Fruit fly (Drosophila melanogaster) whole organism, embryonic: ENCODE measurements around the gene CG15343.

ENCODE experiments used
- ATbp ChIP-seq: fragments of 200-800 bp; sonication (Bioruptor generic); optimal IDR thresholded peaks from 2 replicates; lab custom pipeline; 2017; ENCODE audit warnings: missing biosample characterization, mild to moderate bottlenecking, missing genetic modification characterization, missing genetic modification reagents
- Adf1 ChIP-seq: fragments of 200-800 bp; sonication (Bioruptor generic); IDR thresholded peaks from 2 replicates; pipeline ENCODE4 v1.3.6; 2022; ENCODE audit warnings: missing biosample characterization, missing genetic modification characterization
- Aef1 ChIP-seq: fragments of 200-800 bp; sonication (Bioruptor generic); IDR thresholded peaks from 3 replicates; pipeline ENCODE4 v1.3.6; 2022; ENCODE audit warnings: missing biosample characterization, missing genetic modification characterization
- Antp ChIP-seq: fragments of 200-800 bp; sonication (Bioruptor generic); optimal IDR thresholded peaks from 3 replicates; lab custom pipeline; 2016; ENCODE audit warnings: missing biosample characterization, missing genetic modification characterization
- CG10462 ChIP-seq: fragments of 200-800 bp; sonication (Bioruptor generic); optimal IDR thresholded peaks from 2 replicates; lab custom pipeline; 2016; ENCODE audit warnings: missing biosample characterization, missing genetic modification characterization
- CG13123 ChIP-seq: fragments of 200-800 bp; sonication (Bioruptor generic); optimal IDR thresholded peaks from 2 replicates; lab custom pipeline; 2016; ENCODE audit warnings: missing biosample characterization, missing genetic modification characterization
- CG14667 ChIP-seq: fragments of 200-800 bp; sonication (Bioruptor generic); IDR thresholded peaks from 2 replicates; pipeline ENCODE4 v1.3.6; 2022; ENCODE audit warnings: missing biosample characterization, missing genetic modification characterization
- CG14860 ChIP-seq: fragments of 200-800 bp; sonication (Bioruptor generic); IDR thresholded peaks from 3 replicates; pipeline ENCODE4 v1.3.6; 2022; ENCODE audit warnings: missing biosample characterization, missing genetic modification characterization; ENCODE audit not compliant: partially characterized antibody
- CG17186 ChIP-seq: fragments of 200-800 bp; sonication (Bioruptor generic); optimal IDR thresholded peaks from 3 replicates; lab custom pipeline; 2017; ENCODE audit warnings: missing biosample characterization, missing genetic modification reagents, missing genetic modification characterization
- CG17385 ChIP-seq: fragments of 200-800 bp; sonication (Bioruptor generic); optimal IDR thresholded peaks from 3 replicates; lab custom pipeline; 2018; ENCODE audit warnings: missing biosample characterization, mild to moderate bottlenecking, missing genetic modification characterization
- CG17612 ChIP-seq: fragments of 200-800 bp; sonication (Bioruptor generic); IDR thresholded peaks from 2 replicates; pipeline ENCODE4 v1.3.6; 2022; ENCODE audit warnings: missing biosample characterization, missing genetic modification characterization
- CG18619 ChIP-seq: fragments of 200-800 bp; sonication (Bioruptor generic); optimal IDR thresholded peaks from 3 replicates; lab custom pipeline; 2017; ENCODE audit warnings: missing biosample characterization, mild to moderate bottlenecking, missing genetic modification characterization
- CG30020 ChIP-seq: fragments of 200-800 bp; optimal IDR thresholded peaks from 2 replicates; lab custom pipeline; 2019; ENCODE audit warnings: missing biosample characterization, mild to moderate bottlenecking, missing genetic modification characterization, moderate library complexity
- CG31365 ChIP-seq: fragments of 200-800 bp; sonication (Bioruptor generic); optimal IDR thresholded peaks from 2 replicates; lab custom pipeline; 2018; ENCODE audit warnings: missing biosample characterization, mild to moderate bottlenecking, missing genetic modification characterization
- CG32767 ChIP-seq: fragments of 200-800 bp; sonication (Bioruptor generic); IDR thresholded peaks from 2 replicates; pipeline ENCODE4 v1.3.6; 2022; ENCODE audit warnings: missing biosample characterization, missing genetic modification characterization
- CG3838 ChIP-seq: fragments of 200-800 bp; sonication (Bioruptor generic); optimal IDR thresholded peaks from 3 replicates; lab custom pipeline; 2016; ENCODE audit warnings: missing biosample characterization, missing genetic modification characterization
- CG3995 ChIP-seq: fragments of 200-800 bp; sonication (Bioruptor generic); optimal IDR thresholded peaks from 3 replicates; lab custom pipeline; 2016; ENCODE audit warnings: missing biosample characterization, missing genetic modification characterization
- CG5180 ChIP-seq: fragments of 200-800 bp; sonication (Bioruptor generic); optimal IDR thresholded peaks from 3 replicates; lab custom pipeline; 2017; ENCODE audit warnings: missing biosample characterization, missing genetic modification characterization, mild to moderate bottlenecking, moderate library complexity, missing genetic modification reagents
- CG5245 ChIP-seq: fragments of 200-800 bp; sonication (Bioruptor generic); optimal IDR thresholded peaks from 3 replicates; lab custom pipeline; 2016; ENCODE audit warnings: missing biosample characterization, missing genetic modification characterization
- CG9727 ChIP-seq: fragments of 200-800 bp; sonication (Bioruptor generic); optimal IDR thresholded peaks from 3 replicates; lab custom pipeline; 2017; ENCODE audit warnings: missing biosample characterization, mild to moderate bottlenecking, missing genetic modification characterization
- CG9817 ChIP-seq: fragments of 200-800 bp; sonication (Bioruptor generic); optimal IDR thresholded peaks from 2 replicates; lab custom pipeline; 2018; ENCODE audit warnings: missing biosample characterization, mild to moderate bottlenecking, missing genetic modification characterization, moderate library complexity
- Chrac-16 ChIP-seq: fragments of 200-800 bp; sonication (Bioruptor generic); optimal IDR thresholded peaks from 3 replicates; lab custom pipeline; 2016; ENCODE audit warnings: missing biosample characterization, missing genetic modification characterization
- Dll ChIP-seq: fragments of 200-800 bp; sonication (Bioruptor generic); IDR thresholded peaks from 4 replicates; pipeline ENCODE4 v1.3.6; 2022; ENCODE audit warnings: missing biosample characterization, missing genetic modification characterization; ENCODE audit not compliant: partially characterized antibody
- HmgD ChIP-seq: fragments of 200-800 bp; sonication (Bioruptor generic); optimal IDR thresholded peaks from 3 replicates; lab custom pipeline; 2016; ENCODE audit warnings: missing biosample characterization, missing genetic modification characterization
- Lim3 ChIP-seq: fragments of 200-800 bp; sonication (Bioruptor generic); IDR thresholded peaks from 2 replicates; pipeline ENCODE4 v1.3.6; 2022; ENCODE audit warnings: missing biosample characterization, missing genetic modification characterization
- Lpt ChIP-seq: fragments of >200 bp; optimal IDR thresholded peaks from 2 replicates; lab custom pipeline; 2018; ENCODE audit warnings: missing biosample characterization, missing genetic modification characterization
- Optix ChIP-seq: fragments of 200-800 bp; sonication (Bioruptor generic); IDR thresholded peaks from 3 replicates; pipeline ENCODE4 v1.3.6; 2022; ENCODE audit warnings: missing biosample characterization, missing genetic modification characterization
- Sry-β ChIP-seq: fragments of 200-800 bp; sonication (Bioruptor generic); optimal IDR thresholded peaks from 2 replicates; lab custom pipeline; 2018; ENCODE audit warnings: missing biosample characterization, mild to moderate bottlenecking, missing genetic modification characterization, moderate library complexity
- Tbp ChIP-seq: fragments of >200 bp; optimal IDR thresholded peaks from 2 replicates; lab custom pipeline; 2018; ENCODE audit warnings: missing biosample characterization, missing genetic modification characterization
- Xbp1 ChIP-seq: fragments of 200-800 bp; sonication (Bioruptor generic); optimal IDR thresholded peaks from 3 replicates; lab custom pipeline; 2016; ENCODE audit warnings: missing biosample characterization, mild to moderate bottlenecking, missing genetic modification characterization
- abd-A ChIP-seq: fragments of 200-800 bp; sonication (Bioruptor generic); optimal IDR thresholded peaks from 3 replicates; lab custom pipeline; 2019; ENCODE audit warnings: missing biosample characterization, mild to moderate bottlenecking, missing genetic modification characterization, moderate library complexity
- ara ChIP-seq: fragments of 200-800 bp; sonication (Bioruptor generic); IDR thresholded peaks from 2 replicates; pipeline ENCODE4 v1.3.6; 2022; ENCODE audit warnings: missing biosample characterization, missing genetic modification characterization
- bigmax ChIP-seq: fragments of 200-800 bp; sonication (Bioruptor generic); optimal IDR thresholded peaks from 2 replicates; lab custom pipeline; 2018; ENCODE audit warnings: missing biosample characterization, mild to moderate bottlenecking, missing genetic modification characterization
- exex ChIP-seq: fragments of 200-800 bp; sonication (Bioruptor generic); optimal IDR thresholded peaks from 4 replicates; lab custom pipeline; 2018; ENCODE audit warnings: missing biosample characterization, mild to moderate bottlenecking, missing genetic modification characterization, moderate library complexity
- fd3F ChIP-seq: fragments of 200-800 bp; sonication (Bioruptor generic); optimal IDR thresholded peaks from 2 replicates; lab custom pipeline; 2018; ENCODE audit warnings: missing biosample characterization, mild to moderate bottlenecking, missing genetic modification characterization, moderate library complexity
- grn ChIP-seq: fragments of 200-800 bp; sonication (Bioruptor generic); optimal IDR thresholded peaks from 3 replicates; lab custom pipeline; 2017; ENCODE audit warnings: missing biosample characterization, missing genetic modification characterization
- hth ChIP-seq: fragments of >200 bp; optimal IDR thresholded peaks from 2 replicates; lab custom pipeline; 2017; ENCODE audit warnings: inconsistent platforms
- ind ChIP-seq: fragments of 200-800 bp; sonication (Bioruptor generic); optimal IDR thresholded peaks from 3 replicates; lab custom pipeline; 2016; ENCODE audit warnings: missing biosample characterization, missing genetic modification characterization
- ken ChIP-seq: fragments of 200-800 bp; sonication (Bioruptor generic); IDR thresholded peaks from 3 replicates; pipeline ENCODE4 v1.3.6; 2022; ENCODE audit warnings: missing biosample characterization, missing genetic modification characterization
- lab ChIP-seq: fragments of 200-800 bp; sonication (Bioruptor generic); optimal IDR thresholded peaks from 3 replicates; lab custom pipeline; 2017; ENCODE audit warnings: missing biosample characterization, missing genetic modification characterization, mild to moderate bottlenecking, moderate library complexity, missing genetic modification reagents
- nmo ChIP-seq: fragments of 200-800 bp; sonication (Bioruptor generic); optimal IDR thresholded peaks from 2 replicates; lab custom pipeline; 2018; ENCODE audit warnings: missing biosample characterization, mild to moderate bottlenecking, missing genetic modification characterization, moderate library complexity
- odd ChIP-seq: fragments of 200-800 bp; sonication (Bioruptor generic); optimal IDR thresholded peaks from 2 replicates; lab custom pipeline; 2017; ENCODE audit warnings: missing biosample characterization, mild to moderate bottlenecking, missing genetic modification characterization
- pho ChIP-seq: fragments of 200-800 bp; sonication (Bioruptor generic); optimal IDR thresholded peaks from 2 replicates; lab custom pipeline; 2016; ENCODE audit warnings: missing biosample characterization, missing genetic modification characterization
- scrt ChIP-seq: fragments of 200-800 bp; sonication (Bioruptor generic); optimal IDR thresholded peaks from 2 replicates; lab custom pipeline; 2018; ENCODE audit warnings: missing biosample characterization, mild to moderate bottlenecking, missing genetic modification characterization, moderate library complexity
- sd ChIP-seq: fragments of 200-800 bp; sonication (Bioruptor generic); optimal IDR thresholded peaks from 3 replicates; lab custom pipeline; 2018; ENCODE audit warnings: missing biosample characterization, mild to moderate bottlenecking, missing genetic modification characterization, moderate library complexity
- sob ChIP-seq: fragments of 200-800 bp; sonication (Bioruptor generic); IDR thresholded peaks from 2 replicates; pipeline ENCODE4 v1.3.6; 2022; ENCODE audit warnings: missing biosample characterization, missing genetic modification characterization
- stc ChIP-seq: fragments of 200-800 bp; sonication (Bioruptor generic); IDR thresholded peaks from 2 replicates; pipeline ENCODE4 v1.3.6; 2022; ENCODE audit warnings: missing biosample characterization, missing genetic modification characterization
- sug ChIP-seq: fragments of 200-800 bp; optimal IDR thresholded peaks from 2 replicates; lab custom pipeline; 2019; ENCODE audit warnings: missing biosample characterization, mild to moderate bottlenecking, missing genetic modification characterization, moderate library complexity
- tin ChIP-seq: fragments of 200-800 bp; sonication (Bioruptor generic); optimal IDR thresholded peaks from 3 replicates; lab custom pipeline; 2016; ENCODE audit warnings: missing biosample characterization, missing genetic modification characterization
- z ChIP-seq: fragments of 200-800 bp; sonication (Bioruptor generic); IDR thresholded peaks from 3 replicates; pipeline ENCODE4 v1.3.6; 2022; ENCODE audit warnings: missing biosample characterization, missing genetic modification characterization

The CG15343 gene

dm6 chrX:8243966-8244895, 29.4 kb downstream of the CG15343 start, which contains the start of gene sni (continued):
- no peak for TF ChIP-seq exex (tag; lab: Kevin White, UChicago)
- TF ChIP-seq z (GFP tag; lab: Robert Waterston, UW) = no peak
- no peak for TF ChIP-seq fd3F (GFP tag; lab: Kevin White, UChicago)
- no peak for TF ChIP-seq Chrac-16 (GFP tag; lab: Kevin White, UChicago)
- TF ChIP-seq Antp (GFP tag; lab: Kevin White, UChicago) = no peak
- TF ChIP-seq CG9727 = no peak
- no peak for TF ChIP-seq ind (GFP tag; lab: Kevin White, UChicago)
- peak; percentile 20 for TF ChIP-seq CG17385 (GFP tag; lab: Kevin White, UChicago)
- no peak for TF ChIP-seq hth (lab: Kevin White, UChicago)
- no peak for TF ChIP-seq CG17186 (GFP tag; lab: Kevin White, UChicago)
- TF ChIP-seq CG10462 (GFP tag; lab: Kevin White, UChicago) = no peak
- TF ChIP-seq Aef1 (GFP tag; lab: Robert Waterston, UW) = no peak
- no peak for TF ChIP-seq Tbp (GFP tag; lab: Kevin White, UChicago)
- TF ChIP-seq CG3838 = no peak
- TF ChIP-seq Xbp1 (GFP tag; lab: Kevin White, UChicago) = no peak
- no peak for TF ChIP-seq Optix (GFP tag; lab: Robert Waterston, UW)
- TF ChIP-seq nmo (GFP tag; lab: Kevin White, UChicago) = peak; percentile 23
- no peak for TF ChIP-seq CG5245 (GFP tag; lab: Kevin White, UChicago)
- TF ChIP-seq pho (GFP tag; lab: Kevin White, UChicago) = no peak
- no peak for TF ChIP-seq CG18619 (GFP tag; lab: Kevin White, UChicago)
- no peak for TF ChIP-seq CG5180 (GFP tag; lab: Kevin White, UChicago)
- TF ChIP-seq CG14860 (GFP tag; lab: Robert Waterston, UW) = peak; percentile 57; the same call in 2 of the 3 replicates
- no peak for TF ChIP-seq CG14667
- TF ChIP-seq Sry-β (GFP tag; lab: Kevin White, UChicago) = no peak
- no peak for TF ChIP-seq CG13123 (GFP tag; lab: Kevin White, UChicago)
- TF ChIP-seq CG17612 (GFP tag; lab: Robert Waterston, UW) = no peak
- no peak for TF ChIP-seq CG31365
- no peak for TF ChIP-seq CG9817 (tag; lab: Kevin White, UChicago)
- peak; percentile 47; the same call in 1 of the 4 replicates for TF ChIP-seq Dll (GFP tag; lab: Robert Waterston, UW)
- TF ChIP-seq CG30020 (tag; lab: Kevin White, UChicago) = no peak
- no peak for TF ChIP-seq ken
- no peak for TF ChIP-seq odd (GFP tag; lab: Kevin White, UChicago)
- TF ChIP-seq stc = no peak
- no peak for TF ChIP-seq bigmax (GFP tag; lab: Kevin White, UChicago)
- TF ChIP-seq ara (GFP tag; lab: Robert Waterston, UW) = no peak
- TF ChIP-seq ATbp (GFP tag; lab: Kevin White, UChicago) = no peak
- TF ChIP-seq sob = no peak
- TF ChIP-seq CG32767 = no peak
- peak; percentile 17 for TF ChIP-seq sug
- TF ChIP-seq HmgD (GFP tag; lab: Kevin White, UChicago) = no peak
- TF ChIP-seq Lpt (GFP tag; lab: Kevin White, UChicago) = no peak
- TF ChIP-seq Lim3 (GFP tag; lab: Robert Waterston, UW) = no peak
- TF ChIP-seq CG3995 (GFP tag; lab: Kevin White, UChicago) = no peak
- TF ChIP-seq scrt (GFP tag; lab: Kevin White, UChicago) = no peak
- peak; percentile 6 for TF ChIP-seq grn
- no peak for TF ChIP-seq tin (GFP tag; lab: Kevin White, UChicago)
- TF ChIP-seq abd-A (tag; lab: Kevin White, UChicago) = no peak
- TF ChIP-seq sd (tag; lab: Kevin White, UChicago) = no peak
- TF ChIP-seq Adf1 (GFP tag; lab: Robert Waterston, UW) = no peak
- TF ChIP-seq lab (GFP tag; lab: Kevin White, UChicago) = no peak
